Fruit fly (Drosophila melanogaster) whole organism, prepupa: ENCODE results near the gene Gycbeta100B.
A peak's percentile ranks its signal among the peaks of the same experiment; 100 is the strongest.

Experiments
- CG10631 ChIP-seq: fragments of 200-800 bp; sonication (Bioruptor generic); optimal IDR thresholded peaks from 2 replicates; lab custom pipeline; 2016; ENCODE audit warnings: missing biosample characterization, missing genetic modification characterization
- CG10669 ChIP-seq: fragments of 200-800 bp; sonication (Bioruptor generic); optimal IDR thresholded peaks from 3 replicates; lab custom pipeline; 2018; ENCODE audit warnings: missing biosample characterization, mild to moderate bottlenecking, missing genetic modification characterization, moderate library complexity
- CG11294 ChIP-seq: fragments of 200-800 bp; sonication (Bioruptor generic); IDR thresholded peaks from 2 replicates; pipeline ENCODE4 v1.3.6; 2022; ENCODE audit warnings: missing biosample characterization, missing genetic modification characterization
- CG11762 ChIP-seq: fragments of 200-800 bp; sonication (Bioruptor generic); optimal IDR thresholded peaks from 3 replicates; lab custom pipeline; 2016; ENCODE audit warnings: missing biosample characterization, missing genetic modification characterization; ENCODE audit not compliant: insufficient read depth
- CG15336 ChIP-seq: fragments of 200-800 bp; sonication (Bioruptor generic); IDR thresholded peaks from 2 replicates; pipeline ENCODE4 v1.3.6; 2022; ENCODE audit warnings: missing biosample characterization, missing genetic modification characterization
- CG1621 ChIP-seq: fragments of 200-800 bp; sonication (Bioruptor generic); optimal IDR thresholded peaks from 3 replicates; lab custom pipeline; 2018; ENCODE audit warnings: missing biosample characterization, mild to moderate bottlenecking, missing genetic modification characterization
- CG16779 ChIP-seq: fragments of 200-800 bp; sonication (Bioruptor generic); optimal IDR thresholded peaks from 3 replicates; lab custom pipeline; 2017; ENCODE audit warnings: missing biosample characterization, mild to moderate bottlenecking, missing genetic modification characterization
- CG3032 ChIP-seq: fragments of 200-800 bp; optimal IDR thresholded peaks from 2 replicates; lab custom pipeline; 2019; ENCODE audit warnings: missing biosample characterization, mild to moderate bottlenecking, missing genetic modification characterization, moderate library complexity
- CG31627 ChIP-seq: fragments of 200-800 bp; sonication (Bioruptor generic); optimal IDR thresholded peaks from 3 replicates; lab custom pipeline; 2016; ENCODE audit warnings: missing biosample characterization, missing genetic modification characterization
- CG32006 ChIP-seq: fragments of 200-800 bp; sonication (Bioruptor generic); optimal IDR thresholded peaks from 3 replicates; lab custom pipeline; 2017; ENCODE audit warnings: missing biosample characterization, mild to moderate bottlenecking, missing genetic modification characterization
- CG34406 ChIP-seq: fragments of 200-800 bp; sonication (Bioruptor generic); optimal IDR thresholded peaks from 3 replicates; lab custom pipeline; 2016; ENCODE audit warnings: missing biosample characterization, missing genetic modification characterization
- CG4318 ChIP-seq: fragments of 200-800 bp; sonication (Bioruptor generic); optimal IDR thresholded peaks from 3 replicates; lab custom pipeline; 2017; ENCODE audit warnings: missing biosample characterization, mild to moderate bottlenecking, missing genetic modification characterization
- CG6163 ChIP-seq: fragments of 200-800 bp; sonication (Bioruptor generic); IDR thresholded peaks from 3 replicates; pipeline ENCODE4 v1.3.6; 2022; ENCODE audit warnings: missing biosample characterization, missing genetic modification characterization
- CG6792 ChIP-seq: fragments of 200-800 bp; sonication (Bioruptor generic); optimal IDR thresholded peaks from 3 replicates; lab custom pipeline; 2016; ENCODE audit warnings: missing biosample characterization, missing genetic modification characterization
- CG6808 ChIP-seq: fragments of 200-800 bp; sonication (Bioruptor generic); optimal IDR thresholded peaks from 3 replicates; lab custom pipeline; 2017; ENCODE audit warnings: missing biosample characterization, missing genetic modification characterization, mild to moderate bottlenecking, moderate library complexity, missing genetic modification reagents
- CG6854 ChIP-seq: fragments of 200-800 bp; sonication (Bioruptor generic); optimal IDR thresholded peaks from 2 replicates; lab custom pipeline; 2017; ENCODE audit warnings: missing biosample characterization, mild to moderate bottlenecking, missing genetic modification characterization
- CG8119 ChIP-seq: fragments of 200-800 bp; sonication (Bioruptor generic); IDR thresholded peaks from 3 replicates; pipeline ENCODE4 v1.3.6; 2022; ENCODE audit warnings: missing biosample characterization, missing genetic modification characterization
- CG8319 ChIP-seq: fragments of 200-800 bp; sonication (Bioruptor generic); optimal IDR thresholded peaks from 3 replicates; lab custom pipeline; 2016; ENCODE audit warnings: missing biosample characterization, missing genetic modification characterization
- CG8632 ChIP-seq: fragments of 200-800 bp; sonication (Bioruptor generic); optimal IDR thresholded peaks from 3 replicates; lab custom pipeline; 2016; ENCODE audit warnings: missing biosample characterization, missing genetic modification characterization
- Eip75B ChIP-seq: fragments of 200-800 bp; sonication (Bioruptor generic); optimal IDR thresholded peaks from 3 replicates; lab custom pipeline; 2016; ENCODE audit warnings: missing biosample characterization, missing genetic modification characterization
- Eip78C ChIP-seq: fragments of 200-800 bp; sonication (Bioruptor generic); peaks from one replicate; lab custom pipeline; 2016; ENCODE audit warnings: missing biosample characterization, missing genetic modification characterization
- Eip93F ChIP-seq: fragments of 200-800 bp; sonication (Bioruptor generic); optimal IDR thresholded peaks from 2 replicates; lab custom pipeline; 2016; ENCODE audit warnings: missing biosample characterization, mild to moderate bottlenecking, missing genetic modification characterization
- Ets21C ChIP-seq: fragments of 200-800 bp; sonication (Bioruptor generic); optimal IDR thresholded peaks from 3 replicates; lab custom pipeline; 2016; ENCODE audit warnings: missing biosample characterization, missing genetic modification characterization
- Ets96B ChIP-seq: fragments of 200-800 bp; optimal IDR thresholded peaks from 2 replicates; lab custom pipeline; 2019; ENCODE audit warnings: missing biosample characterization, mild to moderate bottlenecking, missing genetic modification characterization, moderate library complexity
- Gug ChIP-seq: fragments of 200-800 bp; sonication (Bioruptor generic); IDR thresholded peaks from 2 replicates; pipeline ENCODE4 v1.3.6; 2022; ENCODE audit warnings: missing biosample characterization, missing genetic modification characterization
- Hr38 ChIP-seq: sonication (Bioruptor generic); optimal IDR thresholded peaks from 2 replicates; lab custom pipeline; 2016; ENCODE audit warnings: missing biosample characterization, missing genetic modification characterization
- Hr39 ChIP-seq: fragments of 200-800 bp; sonication (Bioruptor generic); optimal IDR thresholded peaks from 2 replicates; lab custom pipeline; 2016; ENCODE audit warnings: missing biosample characterization, missing genetic modification characterization
- Hr4 ChIP-seq: fragments of 200-800 bp; sonication (Bioruptor generic); optimal IDR thresholded peaks from 3 replicates; lab custom pipeline; 2016; ENCODE audit warnings: missing biosample characterization, missing genetic modification characterization
- Lpt ChIP-seq: fragments of 200-800 bp; sonication (Bioruptor generic); optimal IDR thresholded peaks from 3 replicates; lab custom pipeline; 2016; ENCODE audit warnings: missing biosample characterization, missing genetic modification characterization
- Met ChIP-seq: fragments of 200-800 bp; sonication (Bioruptor generic); optimal IDR thresholded peaks from 3 replicates; lab custom pipeline; 2016; ENCODE audit warnings: missing biosample characterization, missing genetic modification characterization
- OdsH ChIP-seq: fragments of 200-800 bp; sonication (Bioruptor generic); optimal IDR thresholded peaks from 3 replicates; lab custom pipeline; 2016; ENCODE audit warnings: missing biosample characterization, missing genetic modification characterization
- Smox ChIP-seq: fragments of 200-800 bp; sonication (Bioruptor generic); optimal IDR thresholded peaks from 3 replicates; lab custom pipeline; 2016; ENCODE audit warnings: missing biosample characterization, missing genetic modification characterization
- Sox14 ChIP-seq: fragments of 200-800 bp; sonication (Bioruptor generic); optimal IDR thresholded peaks from 3 replicates; lab custom pipeline; 2016; ENCODE audit warnings: missing biosample characterization, missing genetic modification characterization
- Sox15 ChIP-seq: fragments of 200-800 bp; sonication (Bioruptor generic); optimal IDR thresholded peaks from 3 replicates; lab custom pipeline; 2016; ENCODE audit warnings: missing biosample characterization, missing genetic modification characterization
- achi ChIP-seq: fragments of 200-800 bp; sonication (Bioruptor generic); optimal IDR thresholded peaks from 3 replicates; lab custom pipeline; 2016; ENCODE audit warnings: missing biosample characterization, missing genetic modification characterization
- cyc ChIP-seq: fragments of 200-800 bp; sonication (Bioruptor generic); optimal IDR thresholded peaks from 3 replicates; lab custom pipeline; 2016; ENCODE audit warnings: missing biosample characterization, missing genetic modification characterization
- dac ChIP-seq: fragments of 200-800 bp; sonication (Bioruptor generic); optimal IDR thresholded peaks from 2 replicates; lab custom pipeline; 2017; ENCODE audit warnings: missing biosample characterization, mild to moderate bottlenecking, missing genetic modification characterization
- dsx ChIP-seq: fragments of 200-800 bp; optimal IDR thresholded peaks from 3 replicates; lab custom pipeline; 2019; ENCODE audit warnings: missing biosample characterization, mild to moderate bottlenecking, missing genetic modification characterization, moderate library complexity; ENCODE audit not compliant: poor library complexity, severe bottlenecking
- eg ChIP-seq: fragments of 200-800 bp; sonication (Bioruptor generic); IDR thresholded peaks from 3 replicates; pipeline ENCODE4 v1.3.6; 2022; ENCODE audit warnings: missing biosample characterization, missing genetic modification characterization
- esn ChIP-seq: fragments of 200-800 bp; sonication (Bioruptor generic); optimal IDR thresholded peaks from 2 replicates; lab custom pipeline; 2016; ENCODE audit warnings: missing biosample characterization, mild to moderate bottlenecking, missing genetic modification characterization, moderate library complexity
- fd59A ChIP-seq: fragments of 200-800 bp; sonication (Bioruptor generic); optimal IDR thresholded peaks from 2 replicates; lab custom pipeline; 2017; ENCODE audit warnings: missing biosample characterization, mild to moderate bottlenecking, missing genetic modification characterization, missing genetic modification reagents
- fd85E ChIP-seq: fragments of 200-800 bp; sonication (Bioruptor generic); optimal IDR thresholded peaks from 3 replicates; lab custom pipeline; 2016; ENCODE audit warnings: missing biosample characterization, missing genetic modification characterization
- fkh ChIP-seq: fragments of 200-800 bp; sonication (Bioruptor generic); optimal IDR thresholded peaks from 3 replicates; lab custom pipeline; 2017; ENCODE audit warnings: missing biosample characterization, mild to moderate bottlenecking, missing genetic modification characterization, moderate library complexity
- lz ChIP-seq: fragments of 200-800 bp; sonication (Bioruptor generic); optimal IDR thresholded peaks from 3 replicates; lab custom pipeline; 2016; ENCODE audit warnings: missing biosample characterization, missing genetic modification characterization
- net ChIP-seq: fragments of 200-800 bp; sonication (Bioruptor generic); optimal IDR thresholded peaks from 3 replicates; lab custom pipeline; 2016; ENCODE audit warnings: missing biosample characterization, missing genetic modification characterization
- pdm3 ChIP-seq: fragments of 200-800 bp; sonication (Bioruptor generic); optimal IDR thresholded peaks from 3 replicates; lab custom pipeline; 2016; ENCODE audit warnings: missing biosample characterization, missing genetic modification characterization
- salr ChIP-seq, 2 experiments: fragments of 200-800 bp; sonication (Bioruptor generic); optimal IDR thresholded peaks; 3 replicates each; lab custom pipeline; 2016 to 2018; ENCODE audit warnings: missing biosample characterization in 2 of 2, missing genetic modification characterization in 2 of 2, mild to moderate bottlenecking in 1 of 2
- svp ChIP-seq: fragments of 200-800 bp; sonication (Bioruptor generic); peaks from one replicate; lab custom pipeline; 2016; ENCODE audit warnings: missing biosample characterization, missing genetic modification characterization
- topi ChIP-seq: fragments of 200-800 bp; sonication (Bioruptor generic); optimal IDR thresholded peaks from 3 replicates; lab custom pipeline; 2016; ENCODE audit warnings: missing biosample characterization, missing genetic modification characterization
- vri ChIP-seq: fragments of 200-800 bp; sonication (Bioruptor generic); optimal IDR thresholded peaks from 3 replicates; lab custom pipeline; 2016; ENCODE audit warnings: missing biosample characterization, mild to moderate bottlenecking, missing genetic modification characterization

Gene Gycbeta100B

dm6 chr3R:31134056-31134455 lies at the start of gene Gycbeta100B (continued):
- TF ChIP-seq CG1621 (peak; percentile 25), OdsH (GFP tag; lab: Kevin White, UChicago) (peak; percentile 21), cyc (GFP tag; lab: Kevin White, UChicago) (peak; percentile 19), topi (GFP tag; lab: Kevin White, UChicago) (peak; percentile 5), dac (GFP tag; lab: Kevin White, UChicago) (peak; percentile 21), CG6792 (GFP tag; lab: Kevin White, UChicago) (no peak), CG10631 (GFP tag; lab: Kevin White, UChicago) (no peak), net (GFP tag; lab: Kevin White, UChicago) (peak; percentile 44)

dm6 chr3R:31086394-31086793 lies 47.8 kb upstream of the Gycbeta100B start:
- 0 out of 3 replicates have a peak, but pooled peaks have one; percentile 9 for TF ChIP-seq CG6163 (GFP tag; lab: Robert Waterston, UW)
- no peak for TF ChIP-seq Eip93F (GFP tag; lab: Kevin White, UChicago)
- no peak for TF ChIP-seq Sox15 (GFP tag; lab: Kevin White, UChicago)
- TF ChIP-seq CG6792 (GFP tag; lab: Kevin White, UChicago), result no peak
- no peak for TF ChIP-seq Hr38 (GFP tag; lab: Kevin White, UChicago)
- no peak for TF ChIP-seq CG10669 (GFP tag; lab: Kevin White, UChicago)
- TF ChIP-seq fkh (GFP tag; lab: Kevin White, UChicago), result peak; percentile 46
- TF ChIP-seq Eip78C (GFP tag; lab: Kevin White, UChicago), result peak; percentile 19
- no peak for TF ChIP-seq CG6854
- no peak for TF ChIP-seq CG10631 (GFP tag; lab: Kevin White, UChicago)
- no peak for TF ChIP-seq lz (GFP tag; lab: Kevin White, UChicago)
- TF ChIP-seq CG1621, result no peak
- TF ChIP-seq CG11762 (GFP tag; lab: Kevin White, UChicago), result no peak
- TF ChIP-seq net (GFP tag; lab: Kevin White, UChicago), result no peak
- no peak for TF ChIP-seq dsx (GFP tag; lab: Kevin White, UChicago)
- no peak for TF ChIP-seq CG8632 (GFP tag; lab: Kevin White, UChicago)
- no peak for TF ChIP-seq CG8119
- no peak for TF ChIP-seq topi (GFP tag; lab: Kevin White, UChicago)
- TF ChIP-seq CG11294 (GFP tag; lab: Robert Waterston, UW), result peak; percentile 8; the same call in 1 of the 2 replicates
- no peak for TF ChIP-seq CG34406
- TF ChIP-seq Ets96B (tag; lab: Kevin White, UChicago), result no peak
- no peak for TF ChIP-seq Eip75B
- TF ChIP-seq cyc (GFP tag; lab: Kevin White, UChicago), result no peak
- TF ChIP-seq CG6808 (GFP tag; lab: Kevin White, UChicago), result no peak
- no peak for TF ChIP-seq fd59A (GFP tag; lab: Kevin White, UChicago)
- no peak for TF ChIP-seq CG8319 (GFP tag; lab: Kevin White, UChicago)
- TF ChIP-seq fd85E (GFP tag; lab: Kevin White, UChicago), result no peak
- no peak for TF ChIP-seq Met (GFP tag; lab: Kevin White, UChicago)
- no peak for TF ChIP-seq pdm3 (GFP tag; lab: Kevin White, UChicago)
- no peak for TF ChIP-seq Lpt (GFP tag; lab: Kevin White, UChicago)
- TF ChIP-seq CG15336 (GFP tag; lab: Robert Waterston, UW), result no peak
- no peak for TF ChIP-seq achi (GFP tag; lab: Kevin White, UChicago)
- no peak for TF ChIP-seq vri (GFP tag; lab: Kevin White, UChicago)
- no peak for TF ChIP-seq Hr4 (GFP tag; lab: Kevin White, UChicago)
- TF ChIP-seq Hr39 (GFP tag; lab: Kevin White, UChicago), result no peak
- no peak for TF ChIP-seq CG16779
- no peak for TF ChIP-seq Smox (GFP tag; lab: Kevin White, UChicago)
- peak; percentile 1 for TF ChIP-seq CG31627 (GFP tag; lab: Kevin White, UChicago)
- TF ChIP-seq CG4318 (GFP tag; lab: Kevin White, UChicago), result no peak
- TF ChIP-seq eg (GFP tag; lab: Robert Waterston, UW), result peak; percentile 15; the same call in 1 of the 3 replicates
- no peak for TF ChIP-seq CG3032 (tag; lab: Kevin White, UChicago)
- TF ChIP-seq Ets21C (GFP tag; lab: Kevin White, UChicago), result no peak
- no peak for TF ChIP-seq Gug (GFP tag; lab: Robert Waterston, UW)
- TF ChIP-seq salr (GFP tag; optimal IDR thresholded peaks at IDR 0.05; lab: Kevin White, UChicago), result no peak
- TF ChIP-seq CG32006 (GFP tag; lab: Kevin White, UChicago), result peak; percentile 9
- no peak for TF ChIP-seq svp (GFP tag; lab: Kevin White, UChicago)
- no peak for TF ChIP-seq Sox14
- no peak for TF ChIP-seq dac (GFP tag; lab: Kevin White, UChicago)
- TF ChIP-seq esn, result no peak
